Worm (Caenorhabditis elegans) whole organism, young adult: ENCODE results near the gene vdac-1.

Experiments
- B0019.2 ChIP-seq: fragments of 200-800 bp; sonication (Bioruptor generic); conservative IDR thresholded peaks from 2 replicates; pipeline ENCODE4 v1.3.6; 2022; ENCODE audit warnings: missing genetic modification reagents, missing genetic modification characterization, missing compliant biosample characterization
- C06A6.2 ChIP-seq: fragments of 200-800 bp; sonication (Bioruptor generic); conservative IDR thresholded peaks from 2 replicates; pipeline ENCODE4 v1.3.6; 2022; ENCODE audit warnings: missing genetic modification characterization, missing compliant biosample characterization
- F23B12.7 ChIP-seq: sonication (generic microtip); optimal IDR thresholded peaks from 2 replicates; lab custom pipeline; 2017; ENCODE audit warnings: missing genetic modification characterization, mild to moderate bottlenecking, missing compliant biosample characterization, antibody characterized with exemption, moderate library complexity; ENCODE audit not compliant: insufficient read depth
- F37B4.10 ChIP-seq: fragments of 200-800 bp; sonication (Bioruptor generic); IDR thresholded peaks from 2 replicates; pipeline ENCODE4 v1.3.6; 2022; ENCODE audit warnings: missing genetic modification characterization, missing compliant biosample characterization
- F57C9.4 ChIP-seq: sonication (generic microtip); optimal IDR thresholded peaks from 2 replicates; lab custom pipeline; 2017; ENCODE audit warnings: mild to moderate bottlenecking, missing genetic modification characterization, missing compliant biosample characterization
- T07F8.4 ChIP-seq: sonication (generic microtip); optimal IDR thresholded peaks from 2 replicates; lab custom pipeline; 2016; ENCODE audit warnings: mild to moderate bottlenecking, missing genetic modification characterization, moderate library complexity, missing compliant biosample characterization
- aptf-3 ChIP-seq: fragments of 200-800 bp; sonication (Bioruptor generic); IDR thresholded peaks from 2 replicates; pipeline ENCODE4 v1.3.6; 2022; ENCODE audit warnings: missing genetic modification characterization, missing compliant biosample characterization
- bed-1 ChIP-seq: fragments of 200-800 bp; sonication (Bioruptor generic); IDR thresholded peaks from 2 replicates; pipeline ENCODE4 v1.3.6; 2022; ENCODE audit warnings: missing genetic modification reagents, missing genetic modification characterization, missing compliant biosample characterization
- ekl-4 ChIP-seq: fragments of 200-800 bp; sonication (Bioruptor generic); IDR thresholded peaks from 2 replicates; pipeline ENCODE4 v1.3.6; 2022; ENCODE audit warnings: missing genetic modification reagents, missing genetic modification characterization, missing compliant biosample characterization
- hlh-26 ChIP-seq: fragments of 200-800 bp; sonication (Bioruptor generic); conservative IDR thresholded peaks from 2 replicates; pipeline ENCODE4 v1.3.6; 2022; ENCODE audit warnings: missing genetic modification reagents, missing genetic modification characterization, missing compliant biosample characterization
- hmg-1.2 ChIP-seq: fragments of 200-800 bp; sonication (Bioruptor generic); IDR thresholded peaks from 2 replicates; pipeline ENCODE4 v1.3.6; 2022; ENCODE audit warnings: missing genetic modification reagents, missing genetic modification characterization, missing compliant biosample characterization
- mxl-1 ChIP-seq: sonication (generic microtip); optimal IDR thresholded peaks from 2 replicates; lab custom pipeline; 2016; ENCODE audit warnings: missing genetic modification characterization, missing compliant biosample characterization
- snpc-1.3 ChIP-seq: sonication (generic microtip); optimal IDR thresholded peaks from 2 replicates; lab custom pipeline; 2017; ENCODE audit warnings: missing genetic modification characterization, mild to moderate bottlenecking, missing compliant biosample characterization, antibody characterized with exemption, moderate library complexity, missing genotype, missing genetic modification reagents; ENCODE audit not compliant: insufficient read depth
- ztf-3 ChIP-seq: fragments of 200-800 bp; sonication (Bioruptor generic); optimal IDR thresholded peaks from 2 replicates; lab custom pipeline; 2018; ENCODE audit warnings: mild to moderate bottlenecking, missing genetic modification characterization, missing compliant biosample characterization
- ztf-6 ChIP-seq: fragments of 200-800 bp; sonication (Bioruptor generic); IDR thresholded peaks from 2 replicates; pipeline ENCODE4 v1.3.6; 2022; ENCODE audit warnings: missing genetic modification reagents, missing genetic modification characterization, missing compliant biosample characterization

Gene vdac-1

ce11 chrIV:7460225-7460624 lies 47.5 kb downstream of the vdac-1 start, which contains the start of gene F13B6.2:
TSS of gene F13B6.2 (minus strand) at chrIV:7460325.
- no peak for TF ChIP-seq F57C9.4 (tag; lab: Kevin White, UChicago)
- TF ChIP-seq ztf-6: no peak
- no peak for TF ChIP-seq hlh-26 (GFP tag; lab: Robert Waterston, UW)
- no peak for TF ChIP-seq B0019.2 (GFP tag; lab: Robert Waterston, UW)
- TF ChIP-seq hmg-1.2: no peak
- TF ChIP-seq F23B12.7 (tag; lab: Kevin White, UChicago): no peak
- TF ChIP-seq mxl-1 (tag; lab: Kevin White, UChicago): no peak
- no peak for TF ChIP-seq bed-1 (GFP tag; lab: Robert Waterston, UW)
- TF ChIP-seq aptf-3 (GFP tag; lab: Robert Waterston, UW): no peak
- no peak for TF ChIP-seq snpc-1.3
- no peak for TF ChIP-seq F37B4.10 (GFP tag; lab: Robert Waterston, UW)
- TF ChIP-seq ztf-3 (GFP tag; lab: Kevin White, UChicago): no peak
- no peak for TF ChIP-seq C06A6.2 (GFP tag; lab: Robert Waterston, UW)
- no peak for TF ChIP-seq ekl-4
- no peak for TF ChIP-seq T07F8.4
